Fruit fly (Drosophila melanogaster) whole organism, embryonic: ENCODE measurements around the gene Nepl12.
A peak's percentile ranks its signal among the peaks of the same experiment; 100 is the strongest.

Experiments
- Ada2b ChIP-seq: fragments of 200-800 bp; sonication (Bioruptor generic); IDR thresholded peaks from 2 replicates; pipeline ENCODE4 v1.3.6; 2022; ENCODE audit warnings: missing biosample characterization, missing genetic modification characterization
- Atf-2 ChIP-seq: fragments of 200-800 bp; sonication (Bioruptor generic); optimal IDR thresholded peaks from 2 replicates; lab custom pipeline; 2016; ENCODE audit warnings: missing biosample characterization, missing genetic modification characterization
- CG1024 ChIP-seq: fragments of 200-800 bp; sonication (Bioruptor generic); IDR thresholded peaks from 2 replicates; pipeline ENCODE4 v1.3.6; 2022; ENCODE audit warnings: missing biosample characterization, missing genetic modification characterization
- CG10959 ChIP-seq: fragments of 200-800 bp; sonication (Bioruptor generic); IDR thresholded peaks from 2 replicates; pipeline ENCODE4 v1.3.6; 2022; ENCODE audit warnings: missing biosample characterization, missing genetic modification characterization
- CG10979 ChIP-seq: fragments of 200-800 bp; sonication (Bioruptor generic); optimal IDR thresholded peaks from 2 replicates; lab custom pipeline; 2018; ENCODE audit warnings: missing biosample characterization, mild to moderate bottlenecking, missing genetic modification characterization, moderate library complexity
- CG11085 ChIP-seq: fragments of 200-800 bp; sonication (Bioruptor generic); IDR thresholded peaks from 2 replicates; pipeline ENCODE4 v1.3.6; 2022; ENCODE audit warnings: missing biosample characterization, missing genetic modification characterization
- CG11696 ChIP-seq: fragments of 200-800 bp; sonication (Bioruptor generic); IDR thresholded peaks from 2 replicates; pipeline ENCODE4 v1.3.6; 2022; ENCODE audit warnings: missing biosample characterization, missing genetic modification characterization
- CG11723 ChIP-seq: fragments of 200-800 bp; sonication (Bioruptor generic); optimal IDR thresholded peaks from 2 replicates; lab custom pipeline; 2017; ENCODE audit warnings: missing biosample characterization, mild to moderate bottlenecking, missing genetic modification characterization
- CG12071 ChIP-seq: fragments of 200-800 bp; sonication (Bioruptor generic); optimal IDR thresholded peaks from 3 replicates; lab custom pipeline; 2018; ENCODE audit warnings: missing biosample characterization, mild to moderate bottlenecking, missing genetic modification characterization
- CG12219 ChIP-seq: fragments of 200-800 bp; sonication (Bioruptor generic); optimal IDR thresholded peaks from 3 replicates; lab custom pipeline; 2018; ENCODE audit warnings: missing biosample characterization, mild to moderate bottlenecking, missing genetic modification characterization
- CG13296 ChIP-seq: fragments of 200-800 bp; sonication (Bioruptor generic); optimal IDR thresholded peaks from 3 replicates; lab custom pipeline; 2018; ENCODE audit warnings: missing biosample characterization, mild to moderate bottlenecking, missing genetic modification characterization
- CG14050 ChIP-seq: fragments of 200-800 bp; sonication (Bioruptor generic); IDR thresholded peaks from 3 replicates; pipeline ENCODE4 v1.3.6; 2022; ENCODE audit warnings: missing biosample characterization, missing genetic modification characterization
- CG1647 ChIP-seq: fragments of 200-800 bp; sonication (Bioruptor generic); optimal IDR thresholded peaks from 3 replicates; lab custom pipeline; 2016; ENCODE audit warnings: missing biosample characterization, missing genetic modification characterization
- CG16815 ChIP-seq: fragments of 200-800 bp; sonication (Bioruptor generic); optimal IDR thresholded peaks from 3 replicates; lab custom pipeline; 2017; ENCODE audit warnings: missing biosample characterization, mild to moderate bottlenecking, missing genetic modification characterization
- CG31365 ChIP-seq: fragments of 200-800 bp; sonication (Bioruptor generic); optimal IDR thresholded peaks from 2 replicates; lab custom pipeline; 2018; ENCODE audit warnings: missing biosample characterization, mild to moderate bottlenecking, missing genetic modification characterization
- CG32532 ChIP-seq: fragments of 200-800 bp; sonication (Bioruptor generic); IDR thresholded peaks from 2 replicates; pipeline ENCODE4 v1.3.6; 2022; ENCODE audit warnings: missing biosample characterization, missing genetic modification characterization
- CG34376 ChIP-seq: fragments of 200-800 bp; sonication (Bioruptor generic); optimal IDR thresholded peaks from 2 replicates; lab custom pipeline; 2018; ENCODE audit warnings: missing biosample characterization, mild to moderate bottlenecking, missing genetic modification characterization
- CG42726 ChIP-seq: fragments of 200-800 bp; sonication (Bioruptor generic); IDR thresholded peaks from 2 replicates; pipeline ENCODE4 v1.3.6; 2022; ENCODE audit warnings: missing biosample characterization, missing genetic modification characterization; ENCODE audit not compliant: partially characterized antibody
- CG5180 ChIP-seq: fragments of 200-800 bp; sonication (Bioruptor generic); optimal IDR thresholded peaks from 3 replicates; lab custom pipeline; 2017; ENCODE audit warnings: missing biosample characterization, missing genetic modification characterization, mild to moderate bottlenecking, moderate library complexity, missing genetic modification reagents
- CG6765 ChIP-seq: fragments of 200-800 bp; sonication (Bioruptor generic); optimal IDR thresholded peaks from 3 replicates; lab custom pipeline; 2017; ENCODE audit warnings: missing biosample characterization, mild to moderate bottlenecking, missing genetic modification characterization
- CG6791 ChIP-seq: fragments of 200-800 bp; sonication (Bioruptor generic); IDR thresholded peaks from 3 replicates; pipeline ENCODE4 v1.3.6; 2022; ENCODE audit warnings: missing biosample characterization, missing genetic modification characterization; ENCODE audit not compliant: partially characterized antibody
- CG7928 ChIP-seq: fragments of 200-800 bp; sonication (Bioruptor generic); optimal IDR thresholded peaks from 2 replicates; lab custom pipeline; 2017; ENCODE audit warnings: missing biosample characterization, mild to moderate bottlenecking, missing genetic modification characterization
- CG7963 ChIP-seq: fragments of 200-800 bp; sonication (Bioruptor generic); IDR thresholded peaks from 3 replicates; pipeline ENCODE4 v1.3.6; 2022; ENCODE audit warnings: missing biosample characterization, missing genetic modification characterization; ENCODE audit not compliant: partially characterized antibody
- CG8089 ChIP-seq: fragments of 200-800 bp; sonication (Bioruptor generic); optimal IDR thresholded peaks from 3 replicates; lab custom pipeline; 2016; ENCODE audit warnings: missing biosample characterization, missing genetic modification characterization
- CkIIα-i1 ChIP-seq: fragments of 200-800 bp; sonication (Bioruptor generic); IDR thresholded peaks from 2 replicates; pipeline ENCODE4 v1.3.6; 2022; ENCODE audit warnings: missing biosample characterization, missing genetic modification characterization
- Dip2 ChIP-seq: fragments of 200-800 bp; sonication (Bioruptor generic); IDR thresholded peaks from 2 replicates; pipeline ENCODE4 v1.3.6; 2022; ENCODE audit warnings: missing biosample characterization, missing genetic modification characterization
- Drgx ChIP-seq: fragments of 200-800 bp; sonication (Bioruptor generic); IDR thresholded peaks from 2 replicates; pipeline ENCODE4 v1.3.6; 2022; ENCODE audit warnings: missing biosample characterization, missing genetic modification characterization
- Gsc ChIP-seq: fragments of 200-800 bp; sonication (Bioruptor generic); IDR thresholded peaks from 2 replicates; pipeline ENCODE4 v1.3.6; 2022; ENCODE audit warnings: missing biosample characterization, missing genetic modification characterization
- HLHmδ ChIP-seq: fragments of 200-800 bp; sonication (Bioruptor generic); optimal IDR thresholded peaks from 2 replicates; lab custom pipeline; 2018; ENCODE audit warnings: missing biosample characterization, mild to moderate bottlenecking, missing genetic modification characterization, moderate library complexity
- Hey ChIP-seq: fragments of 200-800 bp; sonication (Bioruptor generic); optimal IDR thresholded peaks from 3 replicates; lab custom pipeline; 2018; ENCODE audit warnings: missing biosample characterization, mild to moderate bottlenecking, missing genetic modification characterization
- Med ChIP-seq: fragments of 200-800 bp; sonication (Bioruptor generic); peaks from one replicate; lab custom pipeline; 2016; ENCODE audit warnings: missing biosample characterization, missing genetic modification characterization, mild to moderate bottlenecking, inconsistent platforms, moderate library complexity
- Myb ChIP-seq: fragments of 200-800 bp; sonication (Bioruptor generic); optimal IDR thresholded peaks from 2 replicates; lab custom pipeline; 2016; ENCODE audit warnings: missing biosample characterization, missing genetic modification characterization
- NFAT ChIP-seq: fragments of 200-800 bp; sonication (Bioruptor generic); IDR thresholded peaks from 2 replicates; pipeline ENCODE4 v1.3.6; 2022; ENCODE audit warnings: missing biosample characterization, missing genetic modification characterization
- Optix ChIP-seq: fragments of 200-800 bp; sonication (Bioruptor generic); IDR thresholded peaks from 3 replicates; pipeline ENCODE4 v1.3.6; 2022; ENCODE audit warnings: missing biosample characterization, missing genetic modification characterization
- Sry-β ChIP-seq: fragments of 200-800 bp; sonication (Bioruptor generic); optimal IDR thresholded peaks from 2 replicates; lab custom pipeline; 2018; ENCODE audit warnings: missing biosample characterization, mild to moderate bottlenecking, missing genetic modification characterization, moderate library complexity
- Xrp1 ChIP-seq: fragments of 200-800 bp; sonication (Bioruptor generic); IDR thresholded peaks from 2 replicates; pipeline ENCODE4 v1.3.6; 2022; ENCODE audit warnings: missing biosample characterization, missing genetic modification characterization
- bsh ChIP-seq, 2 experiments: fragments of 200-800 bp; sonication (Bioruptor generic); optimal IDR thresholded peaks; 2 replicates each; lab custom pipeline; 2017 to 2018; ENCODE audit warnings: mild to moderate bottlenecking in 2 of 2, missing biosample characterization in 2 of 2, missing genetic modification characterization in 2 of 2, moderate library complexity in 1 of 2
- chm ChIP-seq: fragments of 200-800 bp; sonication (Bioruptor generic); IDR thresholded peaks from 2 replicates; pipeline ENCODE4 v1.3.6; 2022; ENCODE audit warnings: missing biosample characterization, missing genetic modification characterization
- corto ChIP-seq: fragments of 200-800 bp; sonication (Bioruptor generic); optimal IDR thresholded peaks from 2 replicates; lab custom pipeline; 2016; ENCODE audit warnings: missing biosample characterization, mild to moderate bottlenecking, missing genetic modification characterization, moderate library complexity
- croc ChIP-seq: fragments of 200-800 bp; sonication (Bioruptor generic); conservative IDR thresholded peaks from 3 replicates; pipeline ENCODE4 v1.3.6; 2022; ENCODE audit warnings: missing biosample characterization, missing genetic modification characterization
- dmrt99B ChIP-seq: fragments of 200-800 bp; sonication (Bioruptor generic); optimal IDR thresholded peaks from 2 replicates; lab custom pipeline; 2018; ENCODE audit warnings: missing biosample characterization, mild to moderate bottlenecking, missing genetic modification characterization, moderate library complexity
- fd3F ChIP-seq: fragments of 200-800 bp; sonication (Bioruptor generic); optimal IDR thresholded peaks from 2 replicates; lab custom pipeline; 2018; ENCODE audit warnings: missing biosample characterization, mild to moderate bottlenecking, missing genetic modification characterization, moderate library complexity
- mam ChIP-seq: fragments of 200-800 bp; sonication (Bioruptor generic); optimal IDR thresholded peaks from 3 replicates; lab custom pipeline; 2016; ENCODE audit warnings: missing biosample characterization, missing genetic modification characterization
- pfk ChIP-seq: fragments of 200-800 bp; sonication (Bioruptor generic); optimal IDR thresholded peaks from 2 replicates; lab custom pipeline; 2018; ENCODE audit warnings: missing biosample characterization, mild to moderate bottlenecking, missing genetic modification characterization, moderate library complexity
- salm ChIP-seq: fragments of 200-800 bp; sonication (Bioruptor generic); optimal IDR thresholded peaks from 2 replicates; lab custom pipeline; 2018; ENCODE audit warnings: missing biosample characterization, mild to moderate bottlenecking, missing genetic modification characterization
- sna ChIP-seq: fragments of 200-800 bp; sonication (Bioruptor generic); IDR thresholded peaks from 2 replicates; pipeline ENCODE4 v1.3.6; 2022; ENCODE audit warnings: missing biosample characterization, missing genetic modification characterization; ENCODE audit not compliant: partially characterized antibody
- sob ChIP-seq: fragments of 200-800 bp; sonication (Bioruptor generic); IDR thresholded peaks from 2 replicates; pipeline ENCODE4 v1.3.6; 2022; ENCODE audit warnings: missing biosample characterization, missing genetic modification characterization
- trh ChIP-seq: fragments of 200-800 bp; sonication (Bioruptor generic); optimal IDR thresholded peaks from 2 replicates; lab custom pipeline; 2016; ENCODE audit warnings: missing biosample characterization, missing genetic modification characterization
- tx ChIP-seq: fragments of 200-800 bp; sonication (Bioruptor generic); optimal IDR thresholded peaks from 2 replicates; lab custom pipeline; 2016; ENCODE audit warnings: missing biosample characterization, missing genetic modification characterization
- vfl ChIP-seq: fragments of 200-800 bp; sonication (Bioruptor generic); optimal IDR thresholded peaks from 2 replicates; lab custom pipeline; 2016; ENCODE audit warnings: missing biosample characterization, missing genetic modification characterization
- vvl ChIP-seq: fragments of 200-800 bp; sonication (Bioruptor generic); IDR thresholded peaks from 2 replicates; pipeline ENCODE4 v1.3.6; 2022; ENCODE audit warnings: missing biosample characterization, missing genetic modification characterization

Nepl12 gene

DNA sequence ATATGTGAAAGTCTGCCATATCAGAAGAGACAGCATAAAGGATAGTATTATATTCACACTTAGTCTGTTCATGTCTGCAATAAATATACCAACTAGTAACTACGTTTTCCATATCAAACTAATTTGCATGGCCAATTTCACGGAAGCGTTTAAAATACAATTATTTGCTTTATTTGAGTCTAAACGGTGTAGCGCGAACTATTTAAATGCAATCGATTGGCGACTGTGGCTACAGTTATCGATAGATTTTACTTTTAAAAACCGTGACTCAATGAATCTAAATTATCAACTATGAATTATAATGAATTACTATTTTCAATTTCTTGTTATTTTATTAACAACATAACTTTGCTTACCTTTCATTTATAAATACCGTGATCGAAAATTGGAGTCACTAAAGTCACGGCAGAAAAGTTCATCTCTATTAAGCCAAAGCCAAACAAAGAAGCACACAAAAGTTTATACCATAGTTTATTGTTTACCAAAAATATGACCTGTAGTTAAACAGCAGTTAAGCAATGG, 48.4 kb upstream of the Nepl12 start, which contains the start of the genes CG9427 and CG8319 (continued):
- peak; percentile 54 for TF ChIP-seq CG10979 (tag; lab: Kevin White, UChicago)
- TF ChIP-seq HLHmδ = no peak
- peak; percentile 67 for TF ChIP-seq Myb (GFP tag; lab: Kevin White, UChicago)
- TF ChIP-seq Sry-β (GFP tag; lab: Kevin White, UChicago) = peak; percentile 62
- TF ChIP-seq CG7928 (GFP tag; lab: Kevin White, UChicago) = no peak
- peak; percentile 54 for TF ChIP-seq Atf-2
- no peak for TF ChIP-seq CG8089
- TF ChIP-seq CG34376 (GFP tag; lab: Kevin White, UChicago) = peak; percentile 62
- TF ChIP-seq CG1647 (GFP tag; lab: Kevin White, UChicago) = no peak
- no peak for TF ChIP-seq CkIIα-i1 (GFP tag; lab: Robert Waterston, UW)
- TF ChIP-seq Ada2b (GFP tag; lab: Robert Waterston, UW) = no peak
- TF ChIP-seq fd3F (GFP tag; lab: Kevin White, UChicago) = peak; percentile 47
- no peak for TF ChIP-seq CG12071
- no peak for TF ChIP-seq Gsc
- TF ChIP-seq chm (GFP tag; lab: Robert Waterston, UW) = no peak
- TF ChIP-seq CG12219 (GFP tag; lab: Kevin White, UChicago) = no peak
- TF ChIP-seq CG6765 = no peak
- no peak for TF ChIP-seq CG10959 (GFP tag; lab: Robert Waterston, UW)
- no peak for TF ChIP-seq CG5180 (GFP tag; lab: Kevin White, UChicago)
- TF ChIP-seq CG1024 (GFP tag; lab: Robert Waterston, UW) = no peak
- no peak for TF ChIP-seq CG16815
- no peak; the same call in 1 of the 2 replicates for TF ChIP-seq CG42726 (GFP tag; lab: Robert Waterston, UW)
- peak; percentile 42 for TF ChIP-seq NFAT
- peak; percentile 41; the same call in 1 of the 2 replicates for TF ChIP-seq CG11085
- no peak for TF ChIP-seq Dip2 (GFP tag; lab: Robert Waterston, UW)
- no peak for TF ChIP-seq corto (GFP tag; lab: Kevin White, UChicago)
- peak; percentile 76 for TF ChIP-seq sob (GFP tag; lab: Robert Waterston, UW)
- peak; percentile 67; the same call in 1 of the 2 replicates for TF ChIP-seq Xrp1
- TF ChIP-seq sna = peak; percentile 94
- TF ChIP-seq CG32532 = peak; percentile 60
- peak; percentile 70 for TF ChIP-seq CG7963 (GFP tag; lab: Robert Waterston, UW)
- TF ChIP-seq CG11696 (GFP tag; lab: Robert Waterston, UW) = no peak
- TF ChIP-seq, all 482 proteins: peak for 271

DNA sequence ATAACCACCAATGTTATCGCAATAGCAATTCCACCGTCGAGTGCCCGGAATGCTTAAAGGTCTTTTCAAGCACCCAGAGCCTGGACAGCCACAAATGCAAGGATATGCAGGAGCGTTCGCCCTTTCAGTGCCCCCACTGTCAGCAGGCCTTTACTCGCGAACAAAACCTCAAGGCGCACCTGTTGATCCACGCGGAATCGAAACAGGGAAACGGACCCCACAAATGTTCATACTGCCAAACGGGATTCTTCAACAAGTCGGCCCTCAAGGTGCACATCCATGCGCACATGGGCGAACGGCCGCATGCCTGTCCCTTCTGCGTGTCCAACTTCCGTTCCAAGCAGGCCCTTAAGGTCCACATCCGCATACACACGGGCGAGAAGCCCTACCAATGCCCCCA, 47.3 kb upstream of the Nepl12 start:
- TF ChIP-seq Gsc (no peak), dmrt99B (tag; lab: Kevin White, UChicago) (no peak), Optix (GFP tag; lab: Robert Waterston, UW) (0 out of 3 replicates have a peak, but pooled peaks have one; percentile 21), CG13296 (GFP tag; lab: Kevin White, UChicago) (no peak), tx (GFP tag; lab: Kevin White, UChicago) (no peak), CG11723 (no peak), Hey (no peak), bsh (GFP tag; optimal IDR thresholded peaks at IDR 0.05; lab: Kevin White, UChicago) (no peak), CG31365 (tag; lab: Kevin White, UChicago) (no peak), Drgx (GFP tag; lab: Robert Waterston, UW) (0 out of 2 replicates have a peak, but pooled peaks have one; percentile 13), vvl (GFP tag; lab: Robert Waterston, UW) (no peak), vfl (GFP tag; lab: Kevin White, UChicago) (no peak), Med (GFP tag; lab: Kevin White, UChicago) (peak; percentile 67), pfk (no peak), trh (no peak), CG6791 (GFP tag; lab: Robert Waterston, UW) (0 out of 3 replicates have a peak, but pooled peaks have one; percentile 34), croc (no peak), salm (tag; lab: Kevin White, UChicago) (no peak), CG14050 (GFP tag; lab: Robert Waterston, UW) (no peak), mam (no peak), CG32532 (no peak)
